Fruit fly (Drosophila melanogaster): Measurements from ENCODE around the gene up.

Gene up

DNA sequence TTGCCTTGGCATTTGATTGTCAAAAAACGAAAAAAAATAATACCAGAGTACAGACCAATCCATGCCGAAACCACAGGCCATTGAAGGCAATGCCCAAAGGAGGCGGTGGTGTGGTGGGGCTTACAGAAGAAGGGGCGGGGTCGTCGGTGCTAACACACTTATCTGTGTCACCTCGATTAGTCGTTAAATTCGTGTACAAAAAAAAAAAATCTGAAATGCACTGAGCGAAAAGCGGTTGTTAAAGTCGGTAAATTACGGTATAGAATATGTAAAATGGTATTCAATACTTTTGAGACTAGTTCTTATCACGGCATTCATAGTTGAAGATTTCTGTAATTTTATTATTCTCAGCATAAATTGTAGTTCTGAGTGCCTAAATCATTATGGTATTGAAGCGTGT lies 41.6 kb upstream of the up start (continued):
- TF ChIP-seq da (GFP tag; optimal IDR thresholded peaks at IDR 0.05): peak; percentile 5
- TF ChIP-seq pros (GFP tag; optimal IDR thresholded peaks at IDR 0.05): no peak
- TF ChIP-seq emc (GFP tag; optimal IDR thresholded peaks at IDR 0.05): no peak
- no peak for TF ChIP-seq rib (GFP tag; IDR thresholded peaks at IDR 0.05)
- TF ChIP-seq Med (GFP tag): peak; percentile 87
- no peak for TF ChIP-seq CG15696 (tag; optimal IDR thresholded peaks at IDR 0.05)
- TF ChIP-seq fu2 (GFP tag; optimal IDR thresholded peaks at IDR 0.05): no peak
- TF ChIP-seq eve (GFP tag; optimal IDR thresholded peaks at IDR 0.05): peak in 1 of 2 experiments; percentile 65
- peak; percentile 59 for TF ChIP-seq CG2712 (tag; optimal IDR thresholded peaks at IDR 0.05)
- peak; percentile 30; the same call in 1 of the 2 replicates for TF ChIP-seq Oaz (GFP tag; IDR thresholded peaks at IDR 0.05)
- no peak for TF ChIP-seq CG4328 (GFP tag; optimal IDR thresholded peaks at IDR 0.05)
- peak; percentile 78 for TF ChIP-seq Ada2b (GFP tag; IDR thresholded peaks at IDR 0.05)
- no peak for TF ChIP-seq CG33557 (GFP tag; optimal IDR thresholded peaks at IDR 0.05)
- TF ChIP-seq exex (tag; optimal IDR thresholded peaks at IDR 0.05): peak; percentile 81
- peak; percentile 35 for TF ChIP-seq Hr3 (GFP tag; optimal IDR thresholded peaks at IDR 0.05)
- peak; percentile 65 for TF ChIP-seq CG11247 (GFP tag; IDR thresholded peaks at IDR 0.05)
- peak; percentile 38; the same call in 1 of the 2 replicates for TF ChIP-seq CG14014 (GFP tag; IDR thresholded peaks at IDR 0.05)
- TF ChIP-seq CG3281 (GFP tag; optimal IDR thresholded peaks at IDR 0.05): peak; percentile 28
- peak; percentile 23 for TF ChIP-seq mirr (GFP tag; optimal IDR thresholded peaks at IDR 0.05)
- TF ChIP-seq CG12299 (tag; optimal IDR thresholded peaks at IDR 0.05): no peak
- TF ChIP-seq cas (GFP tag; IDR thresholded peaks at IDR 0.05): no peak
- no peak for TF ChIP-seq yki (optimal IDR thresholded peaks at IDR 0.05)
- TF ChIP-seq dan (GFP tag; IDR thresholded peaks at IDR 0.05): no peak
- peak; percentile 75 for TF ChIP-seq dysf (GFP tag; IDR thresholded peaks at IDR 0.05)
- TF ChIP-seq fd96Cb (tag; optimal IDR thresholded peaks at IDR 0.05): peak; percentile 55
- peak; percentile 11 for TF ChIP-seq CG12942 (GFP tag; optimal IDR thresholded peaks at IDR 0.05)
- peak; percentile 55 for TF ChIP-seq pum (GFP tag; optimal IDR thresholded peaks at IDR 0.05)
- peak; percentile 32 for TF ChIP-seq CG17802 (tag; optimal IDR thresholded peaks at IDR 0.05)
- TF ChIP-seq CG13123 (GFP tag; optimal IDR thresholded peaks at IDR 0.05): no peak
- peak; percentile 29 for TF ChIP-seq Oli (tag; optimal IDR thresholded peaks at IDR 0.05)
- peak; percentile 74 for TF ChIP-seq B-H1 (GFP tag; IDR thresholded peaks at IDR 0.05)
- TF ChIP-seq CG32767 (GFP tag; IDR thresholded peaks at IDR 0.05): 0 out of 2 replicates have a peak, but pooled peaks have one; percentile 16
- peak; percentile 60 for TF ChIP-seq CG17361 (GFP tag; IDR thresholded peaks at IDR 0.05)
- TF ChIP-seq CG1647 (GFP tag; optimal IDR thresholded peaks at IDR 0.05): peak; percentile 53
- TF ChIP-seq pita (GFP tag; optimal IDR thresholded peaks at IDR 0.05): no peak
- TF ChIP-seq Elba2 (GFP tag; optimal IDR thresholded peaks at IDR 0.05): no peak
- peak; percentile 72 for TF ChIP-seq ci (GFP tag; IDR thresholded peaks at IDR 0.05)
- TF ChIP-seq ap (GFP tag; IDR thresholded peaks at IDR 0.05): peak; percentile 61
- TF ChIP-seq Dip3 (GFP tag; optimal IDR thresholded peaks at IDR 0.05): no peak
- TF ChIP-seq ase (GFP tag; IDR thresholded peaks at IDR 0.05): peak; percentile 66; the same call in 2 of the 3 replicates
- no peak for TF ChIP-seq h (optimal IDR thresholded peaks at IDR 0.05)
- TF ChIP-seq Nf-YB (GFP tag; optimal IDR thresholded peaks at IDR 0.05): no peak
- no peak for TF ChIP-seq CG3726 (GFP tag; IDR thresholded peaks at IDR 0.05)
- TF ChIP-seq fd3F (GFP tag; optimal IDR thresholded peaks at IDR 0.05): peak; percentile 30
- peak; percentile 63 for TF ChIP-seq ind (GFP tag; optimal IDR thresholded peaks at IDR 0.05)
- TF ChIP-seq tgo (GFP tag; IDR thresholded peaks at IDR 0.05): peak; percentile 73; the same call in 2 of the 3 replicates
- peak; percentile 75 for TF ChIP-seq CG34422 (GFP tag; IDR thresholded peaks at IDR 0.05)
- TF ChIP-seq sd (tag; optimal IDR thresholded peaks at IDR 0.05): no peak
- peak; percentile 60 for TF ChIP-seq CG18599 (GFP tag; optimal IDR thresholded peaks at IDR 0.05)
- 0 out of 2 replicates have a peak, but pooled peaks have one; percentile 24 for TF ChIP-seq dimm (GFP tag; IDR thresholded peaks at IDR 0.05)
- no peak for TF ChIP-seq ab (GFP tag; optimal IDR thresholded peaks at IDR 0.05)
- TF ChIP-seq Hand (GFP tag; optimal IDR thresholded peaks at IDR 0.05): no peak
- TF ChIP-seq z (GFP tag; IDR thresholded peaks at IDR 0.05): no peak
